Fruit fly (Drosophila melanogaster) whole organism, embryonic: ENCODE data around the gene Dpm2.

Experiments used
- Asciz ChIP-seq: fragments of 200-800 bp; sonication (Bioruptor generic); optimal IDR thresholded peaks from 2 replicates; lab custom pipeline; 2017; ENCODE audit warnings: missing biosample characterization, mild to moderate bottlenecking, missing genetic modification characterization, missing genetic modification reagents
- Bteb2 ChIP-seq: fragments of 200-800 bp; sonication (Bioruptor generic); optimal IDR thresholded peaks from 2 replicates; lab custom pipeline; 2016; ENCODE audit warnings: missing biosample characterization, missing genetic modification characterization
- CG11504 ChIP-seq: fragments of 200-800 bp; sonication (Bioruptor generic); optimal IDR thresholded peaks from 3 replicates; lab custom pipeline; 2019; ENCODE audit warnings: missing biosample characterization, mild to moderate bottlenecking, missing genetic modification characterization, moderate library complexity
- CG12236 ChIP-seq: fragments of 200-800 bp; sonication (Bioruptor generic); optimal IDR thresholded peaks from 2 replicates; lab custom pipeline; 2016; ENCODE audit warnings: missing biosample characterization, missing genetic modification characterization
- CG12299 ChIP-seq: fragments of 200-800 bp; sonication (Bioruptor generic); optimal IDR thresholded peaks from 2 replicates; lab custom pipeline; 2018; ENCODE audit warnings: missing biosample characterization, mild to moderate bottlenecking, missing genetic modification characterization
- CG12391 ChIP-seq: fragments of 200-800 bp; sonication (Bioruptor generic); optimal IDR thresholded peaks from 3 replicates; lab custom pipeline; 2018; ENCODE audit warnings: missing biosample characterization, mild to moderate bottlenecking, missing genetic modification characterization, moderate library complexity
- CG14667 ChIP-seq: fragments of 200-800 bp; sonication (Bioruptor generic); IDR thresholded peaks from 2 replicates; pipeline ENCODE4 v1.3.6; 2022; ENCODE audit warnings: missing biosample characterization, missing genetic modification characterization
- CG14965 ChIP-seq: fragments of 200-800 bp; sonication (Bioruptor generic); optimal IDR thresholded peaks from 2 replicates; lab custom pipeline; 2016; ENCODE audit warnings: missing biosample characterization, missing genetic modification characterization, borderline replicate concordance
- CG17568 ChIP-seq: fragments of 200-800 bp; sonication (Bioruptor generic); optimal IDR thresholded peaks from 2 replicates; lab custom pipeline; 2018; ENCODE audit warnings: missing biosample characterization, mild to moderate bottlenecking, missing genetic modification characterization, moderate library complexity
- CG18011 ChIP-seq: fragments of 200-800 bp; sonication (Bioruptor generic); optimal IDR thresholded peaks from 2 replicates; lab custom pipeline; 2017; ENCODE audit warnings: missing biosample characterization, missing genetic modification characterization, mild to moderate bottlenecking, moderate library complexity, missing genotype
- CG18262 ChIP-seq: fragments of 200-800 bp; optimal IDR thresholded peaks from 3 replicates; lab custom pipeline; 2019; ENCODE audit warnings: missing biosample characterization, mild to moderate bottlenecking, missing genetic modification characterization, moderate library complexity
- CG1832 ChIP-seq: fragments of 200-800 bp; sonication (Bioruptor generic); optimal IDR thresholded peaks from 2 replicates; lab custom pipeline; 2017; ENCODE audit warnings: missing biosample characterization, mild to moderate bottlenecking, missing genetic modification characterization, inconsistent platforms
- CG18764 ChIP-seq: fragments of 200-800 bp; sonication (Bioruptor generic); optimal IDR thresholded peaks from 3 replicates; lab custom pipeline; 2016; ENCODE audit warnings: missing biosample characterization, missing genetic modification characterization
- CG42726 ChIP-seq: fragments of 200-800 bp; sonication (Bioruptor generic); IDR thresholded peaks from 2 replicates; pipeline ENCODE4 v1.3.6; 2022; ENCODE audit warnings: missing biosample characterization, missing genetic modification characterization; ENCODE audit not compliant: partially characterized antibody
- CG4424 ChIP-seq: fragments of 200-800 bp; sonication (Bioruptor generic); optimal IDR thresholded peaks from 3 replicates; lab custom pipeline; 2016; ENCODE audit warnings: missing biosample characterization, missing genetic modification characterization
- CG4617 ChIP-seq: fragments of 200-800 bp; sonication (Bioruptor generic); optimal IDR thresholded peaks from 3 replicates; lab custom pipeline; 2016; ENCODE audit warnings: missing biosample characterization, missing genetic modification characterization, borderline replicate concordance
- CG6854 ChIP-seq: fragments of 200-800 bp; sonication (Bioruptor generic); optimal IDR thresholded peaks from 3 replicates; lab custom pipeline; 2017; ENCODE audit warnings: missing biosample characterization, mild to moderate bottlenecking, missing genetic modification characterization
- CG7271 ChIP-seq: fragments of 200-800 bp; sonication (Bioruptor generic); optimal IDR thresholded peaks from 2 replicates; lab custom pipeline; 2018; ENCODE audit warnings: missing biosample characterization, mild to moderate bottlenecking, missing genetic modification characterization, moderate library complexity
- CG8924 ChIP-seq: fragments of 200-800 bp; optimal IDR thresholded peaks from 3 replicates; lab custom pipeline; 2019; ENCODE audit warnings: missing biosample characterization, mild to moderate bottlenecking, missing genetic modification characterization, moderate library complexity
- CG9817 ChIP-seq: fragments of 200-800 bp; sonication (Bioruptor generic); optimal IDR thresholded peaks from 2 replicates; lab custom pipeline; 2018; ENCODE audit warnings: missing biosample characterization, mild to moderate bottlenecking, missing genetic modification characterization, moderate library complexity
- CkIIα-i1 ChIP-seq: fragments of 200-800 bp; sonication (Bioruptor generic); IDR thresholded peaks from 2 replicates; pipeline ENCODE4 v1.3.6; 2022; ENCODE audit warnings: missing biosample characterization, missing genetic modification characterization
- Dbx ChIP-seq: fragments of 200-800 bp; sonication (Bioruptor generic); IDR thresholded peaks from 3 replicates; pipeline ENCODE4 v1.3.6; 2022; ENCODE audit warnings: missing biosample characterization, missing genetic modification characterization
- Doc3 ChIP-seq: fragments of 200-800 bp; sonication (Bioruptor generic); IDR thresholded peaks from 3 replicates; pipeline ENCODE4 v1.3.6; 2022; ENCODE audit warnings: missing biosample characterization, missing genetic modification characterization; ENCODE audit not compliant: partially characterized antibody
- Meics ChIP-seq: fragments of 200-800 bp; sonication (Bioruptor generic); optimal IDR thresholded peaks from 2 replicates; lab custom pipeline; 2017; ENCODE audit warnings: missing biosample characterization, mild to moderate bottlenecking, missing genetic modification characterization
- Myb ChIP-seq: fragments of 200-800 bp; sonication (Bioruptor generic); optimal IDR thresholded peaks from 2 replicates; lab custom pipeline; 2016; ENCODE audit warnings: missing biosample characterization, missing genetic modification characterization
- NfI ChIP-seq: fragments of 200-800 bp; sonication (Bioruptor generic); optimal IDR thresholded peaks from 3 replicates; lab custom pipeline; 2018; ENCODE audit warnings: missing biosample characterization, mild to moderate bottlenecking, missing genetic modification characterization, moderate library complexity
- Stat92E ChIP-seq, 3 experiments: fragments of >200 bp in 2 of 3; fragments of 200-800 bp in 1 of 3; sonication (Bioruptor generic) in 1 of 3; optimal IDR thresholded peaks; 2 replicates each; lab custom pipeline; 2017 to 2019; ENCODE audit warnings: missing biosample characterization in 3 of 3, missing genetic modification characterization in 3 of 3, mild to moderate bottlenecking in 1 of 3, moderate library complexity in 1 of 3
- Vsx1 ChIP-seq: fragments of 200-800 bp; sonication (Bioruptor generic); optimal IDR thresholded peaks from 2 replicates; lab custom pipeline; 2017; ENCODE audit warnings: missing biosample characterization, mild to moderate bottlenecking, missing genetic modification characterization, missing genetic modification reagents
- bigmax ChIP-seq: fragments of 200-800 bp; sonication (Bioruptor generic); optimal IDR thresholded peaks from 2 replicates; lab custom pipeline; 2018; ENCODE audit warnings: missing biosample characterization, mild to moderate bottlenecking, missing genetic modification characterization
- bsh ChIP-seq, 2 experiments: fragments of 200-800 bp; sonication (Bioruptor generic); optimal IDR thresholded peaks; 2 replicates each; lab custom pipeline; 2017 to 2018; ENCODE audit warnings: mild to moderate bottlenecking in 2 of 2, missing biosample characterization in 2 of 2, missing genetic modification characterization in 2 of 2, moderate library complexity in 1 of 2
- btn ChIP-seq: fragments of 200-800 bp; sonication (Bioruptor generic); optimal IDR thresholded peaks from 2 replicates; lab custom pipeline; 2016; ENCODE audit warnings: missing biosample characterization, missing genetic modification characterization
- cwo ChIP-seq: fragments of 200-800 bp; sonication (Bioruptor generic); optimal IDR thresholded peaks from 3 replicates; lab custom pipeline; 2017; ENCODE audit warnings: missing biosample characterization, missing genetic modification characterization, mild to moderate bottlenecking, moderate library complexity, missing genetic modification reagents
- dan ChIP-seq: fragments of 200-800 bp; sonication (Bioruptor generic); IDR thresholded peaks from 2 replicates; pipeline ENCODE4 v1.3.6; 2022; ENCODE audit warnings: missing biosample characterization, missing genetic modification characterization
- fru ChIP-seq: fragments of >200 bp; optimal IDR thresholded peaks from 2 replicates; lab custom pipeline; 2017
- gsb-n ChIP-seq: fragments of 200-800 bp; sonication (Bioruptor generic); optimal IDR thresholded peaks from 3 replicates; lab custom pipeline; 2018; ENCODE audit warnings: missing biosample characterization, mild to moderate bottlenecking, missing genetic modification characterization
- gt ChIP-seq: fragments of 200-800 bp; sonication (Bioruptor generic); IDR thresholded peaks from 2 replicates; pipeline ENCODE4 v1.3.6; 2022; ENCODE audit warnings: missing biosample characterization, missing genetic modification characterization
- inv ChIP-seq: fragments of 200-800 bp; sonication (Bioruptor generic); IDR thresholded peaks from 2 replicates; pipeline ENCODE4 v1.3.6; 2022; ENCODE audit warnings: missing biosample characterization, missing genetic modification characterization; ENCODE audit not compliant: partially characterized antibody
- jigr1 ChIP-seq: fragments of 200-800 bp; sonication (Bioruptor generic); IDR thresholded peaks from 3 replicates; pipeline ENCODE4 v1.3.6; 2022; ENCODE audit warnings: missing biosample characterization, missing genetic modification characterization
- jumu ChIP-seq: fragments of 200-800 bp; sonication (Bioruptor generic); optimal IDR thresholded peaks from 3 replicates; lab custom pipeline; 2016; ENCODE audit warnings: missing biosample characterization, missing genetic modification characterization
- kah ChIP-seq: fragments of 200-800 bp; sonication (Bioruptor generic); optimal IDR thresholded peaks from 2 replicates; lab custom pipeline; 2018; ENCODE audit warnings: missing biosample characterization, mild to moderate bottlenecking, missing genetic modification characterization
- lilli ChIP-seq: fragments of 200-800 bp; sonication (Bioruptor generic); optimal IDR thresholded peaks from 3 replicates; lab custom pipeline; 2016; ENCODE audit warnings: missing biosample characterization, missing genetic modification characterization
- luna ChIP-seq: fragments of 200-800 bp; sonication (Bioruptor generic); optimal IDR thresholded peaks from 2 replicates; lab custom pipeline; 2016; ENCODE audit warnings: missing biosample characterization, missing genetic modification characterization
- pho ChIP-seq: fragments of 200-800 bp; sonication (Bioruptor generic); optimal IDR thresholded peaks from 2 replicates; lab custom pipeline; 2016; ENCODE audit warnings: missing biosample characterization, missing genetic modification characterization
- pita ChIP-seq: fragments of 200-800 bp; sonication (Bioruptor generic); optimal IDR thresholded peaks from 2 replicates; lab custom pipeline; 2017; ENCODE audit warnings: missing biosample characterization, mild to moderate bottlenecking, missing genetic modification characterization
- slp2 ChIP-seq: fragments of 200-800 bp; sonication (Bioruptor generic); optimal IDR thresholded peaks from 2 replicates; lab custom pipeline; 2016; ENCODE audit warnings: missing biosample characterization, missing genetic modification characterization
- sqz ChIP-seq: fragments of 200-800 bp; sonication (Bioruptor generic); optimal IDR thresholded peaks from 3 replicates; lab custom pipeline; 2018; ENCODE audit warnings: missing biosample characterization, mild to moderate bottlenecking, missing genetic modification characterization
- tin ChIP-seq: fragments of 200-800 bp; sonication (Bioruptor generic); optimal IDR thresholded peaks from 3 replicates; lab custom pipeline; 2016; ENCODE audit warnings: missing biosample characterization, missing genetic modification characterization
- tll ChIP-seq, 2 experiments: fragments of 200-800 bp in 1 of 2; fragments of >200 bp in 1 of 2; sonication (Bioruptor generic) in 1 of 2; optimal IDR thresholded peaks; 2 replicates each; lab custom pipeline; 2017 to 2019; ENCODE audit warnings: missing biosample characterization in 2 of 2, missing genetic modification characterization in 2 of 2, mild to moderate bottlenecking in 1 of 2, moderate library complexity in 1 of 2
- z ChIP-seq: fragments of 200-800 bp; sonication (Bioruptor generic); IDR thresholded peaks from 3 replicates; pipeline ENCODE4 v1.3.6; 2022; ENCODE audit warnings: missing biosample characterization, missing genetic modification characterization

The Dpm2 gene

dm6 chr3L:3303087-3303526 is 16.2 kb upstream of the Dpm2 start, which contains the start of gene CG14968 (continued):
- TF ChIP-seq CG18262 (tag; lab: Kevin White, UChicago) (peak; percentile 92), Myb (GFP tag; lab: Kevin White, UChicago) (no peak), Doc3 (GFP tag; lab: Robert Waterston, UW) (no peak), slp2 (GFP tag; lab: Kevin White, UChicago) (peak; percentile 70), Stat92E (GFP tag; optimal IDR thresholded peaks at IDR 0.05; lab: Kevin White, UChicago) (no peak), CG12391 (tag; lab: Kevin White, UChicago) (peak; percentile 96), gsb-n (peak; percentile 74), jigr1 (GFP tag; lab: Robert Waterston, UW) (peak; percentile 85), cwo (GFP tag; lab: Kevin White, UChicago) (peak; percentile 92), CkIIα-i1 (peak; percentile 77), Asciz (GFP tag; lab: Kevin White, UChicago) (peak; percentile 88), gt (GFP tag; lab: Robert Waterston, UW) (peak; percentile 82), tll (GFP tag; optimal IDR thresholded peaks at IDR 0.05; lab: Kevin White, UChicago) (no peak), jumu (GFP tag; lab: Kevin White, UChicago) (peak; percentile 66), CG11504 (tag; lab: Kevin White, UChicago) (peak; percentile 95), CG18764 (GFP tag; lab: Kevin White, UChicago) (peak; percentile 87), sqz (GFP tag; lab: Kevin White, UChicago) (peak; percentile 70), z (GFP tag; lab: Robert Waterston, UW) (peak; percentile 62; the same call in 1 of the 3 replicates), bsh (GFP tag; optimal IDR thresholded peaks at IDR 0.05; lab: Kevin White, UChicago) (peak; percentile 70 to 95), kah (peak; percentile 83), CG7271 (peak; percentile 75), CG42726 (GFP tag; lab: Robert Waterston, UW) (no peak), lilli (GFP tag; lab: Kevin White, UChicago) (peak; percentile 91), inv (GFP tag; lab: Robert Waterston, UW) (no peak), fru (lab: Kevin White, UChicago) (no peak), tin (GFP tag; lab: Kevin White, UChicago) (peak; percentile 89), Vsx1 (peak; percentile 55), CG9817 (tag; lab: Kevin White, UChicago) (peak; percentile 86), pho (peak; percentile 78), CG18011 (GFP tag; lab: Kevin White, UChicago) (peak; percentile 83), Bteb2 (GFP tag; lab: Kevin White, UChicago) (peak; percentile 90), Dbx (GFP tag; lab: Robert Waterston, UW) (peak; percentile 97), dan (GFP tag; lab: Robert Waterston, UW) (peak; percentile 41; the same call in 1 of the 2 replicates), CG4617 (GFP tag; lab: Kevin White, UChicago) (peak; percentile 67), CG14667 (GFP tag; lab: Robert Waterston, UW) (peak; percentile 90), luna (GFP tag; lab: Kevin White, UChicago) (peak; percentile 54), CG4424 (GFP tag; lab: Kevin White, UChicago) (peak; percentile 93), Meics (GFP tag; lab: Kevin White, UChicago) (peak; percentile 96), CG8924 (tag; lab: Kevin White, UChicago) (peak; percentile 95), NfI (GFP tag; lab: Kevin White, UChicago) (peak; percentile 94), pita (GFP tag; lab: Kevin White, UChicago) (peak; percentile 26), CG1832 (no peak), CG12299 (peak; percentile 87), CG14965 (GFP tag; lab: Kevin White, UChicago) (no peak), CG6854 (GFP tag; lab: Kevin White, UChicago) (peak; percentile 86), CG12236 (GFP tag; lab: Kevin White, UChicago) (peak; percentile 23), bigmax (GFP tag; lab: Kevin White, UChicago) (peak; percentile 74), btn (peak; percentile 38), CG17568 (GFP tag; lab: Kevin White, UChicago) (peak; percentile 90)
